Fruit fly (Drosophila melanogaster) whole organism, prepupa: Measurements from ENCODE around the gene Zn72D.

Source experiments
- CG10669 ChIP-seq: fragments of 200-800 bp; sonication (Bioruptor generic); optimal IDR thresholded peaks from 3 replicates; lab custom pipeline; 2018; ENCODE audit warnings: missing biosample characterization, mild to moderate bottlenecking, missing genetic modification characterization, moderate library complexity
- spab ChIP-seq: fragments of 200-800 bp; sonication (Bioruptor generic); optimal IDR thresholded peaks from 2 replicates; lab custom pipeline; 2017; ENCODE audit warnings: missing biosample characterization, mild to moderate bottlenecking, missing genetic modification characterization, missing genetic modification reagents

DNA sequence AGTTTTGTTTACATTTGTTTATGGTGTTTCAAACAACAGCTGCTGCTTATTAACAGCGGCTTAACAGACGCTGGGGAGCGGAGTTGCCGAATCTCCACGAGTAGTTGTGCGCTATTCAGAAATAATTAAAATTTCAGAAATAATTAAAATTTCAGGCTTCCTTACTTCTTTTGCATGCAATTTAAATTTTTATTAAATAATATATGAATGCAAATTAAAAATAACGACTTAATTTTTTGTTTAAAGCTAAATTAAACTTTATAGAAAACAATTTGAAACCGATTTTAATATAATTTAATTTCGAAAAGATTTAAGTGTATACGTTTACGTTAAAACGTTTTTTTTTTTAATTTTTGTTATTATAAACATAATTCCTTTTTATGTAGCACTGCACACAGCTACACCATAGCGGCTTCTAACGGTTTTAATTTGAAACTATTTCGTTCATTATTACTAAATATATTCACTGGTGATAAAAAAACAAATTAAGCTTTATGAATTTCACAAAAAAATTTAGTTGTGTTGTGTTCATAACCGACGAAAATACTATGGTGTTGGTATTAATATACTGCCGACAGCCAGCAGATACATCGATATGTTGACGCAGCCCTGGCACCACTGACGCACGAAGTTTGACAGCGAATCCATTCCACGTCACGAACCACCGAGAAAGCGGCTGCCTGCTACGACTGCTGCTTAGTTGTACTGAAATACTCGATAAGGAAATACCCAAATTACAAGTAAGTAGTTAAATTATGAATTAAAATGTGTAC, 16.7 kb upstream of the Zn72D start, which contains the start of gene SsRbeta:
- TF ChIP-seq CG10669 (no peak), spab (no peak)
